Worm (Caenorhabditis elegans) whole organism, L4 larva: Measurements from ENCODE around the gene fis-2.
A peak's percentile ranks its signal among the peaks of the same experiment; 100 is the strongest.

Source experiments
- D1046.2 ChIP-seq: fragments of 200-800 bp; sonication (Bioruptor generic); IDR thresholded peaks from 2 replicates; pipeline ENCODE4 v1.3.6; 2022; ENCODE audit warnings: missing genetic modification characterization, missing compliant biosample characterization
- F10B5.3 ChIP-seq: sonication (generic microtip); optimal IDR thresholded peaks from 2 replicates; lab custom pipeline; 2016; ENCODE audit warnings: mild to moderate bottlenecking, missing genetic modification characterization, missing compliant biosample characterization
- F26F4.8 ChIP-seq: fragments of 200-800 bp; sonication (Bioruptor generic); conservative IDR thresholded peaks from 2 replicates; pipeline ENCODE4 v1.3.6; 2022; ENCODE audit warnings: missing genetic modification characterization, missing compliant biosample characterization
- R02D3.7 ChIP-seq: fragments of 150-350 bp; sonication (generic microtip); optimal IDR thresholded peaks from 3 replicates; lab custom pipeline; 2014; ENCODE audit warnings: missing biosample characterization, missing genetic modification characterization
- aly-2 ChIP-seq: sonication (generic microtip); optimal IDR thresholded peaks from 2 replicates; lab custom pipeline; 2018; ENCODE audit warnings: missing biosample characterization, missing genetic modification characterization
- ceh-20 ChIP-seq: fragments of 200-800 bp; sonication (Bioruptor generic); IDR thresholded peaks from 2 replicates; pipeline ENCODE4 v1.3.6; 2022; ENCODE audit warnings: missing genetic modification reagents, missing genetic modification characterization, missing compliant biosample characterization
- ceh-82 ChIP-seq: sonication (generic microtip); optimal IDR thresholded peaks from 2 replicates; lab custom pipeline; 2017; ENCODE audit warnings: missing biosample characterization, missing genetic modification characterization
- dmd-6 ChIP-seq: fragments of 200-800 bp; sonication (Bioruptor generic); IDR thresholded peaks from 2 replicates; pipeline ENCODE4 v1.3.6; 2022; ENCODE audit warnings: missing genetic modification reagents, missing genetic modification characterization, missing compliant biosample characterization
- dmd-8 ChIP-seq: fragments of 200-800 bp; sonication (Bioruptor generic); IDR thresholded peaks from 2 replicates; pipeline ENCODE4 v1.3.6; 2022; ENCODE audit warnings: missing genetic modification characterization, missing compliant biosample characterization
- egl-27 ChIP-seq: sonication (generic microtip); optimal IDR thresholded peaks from 3 replicates; lab custom pipeline; 2017; ENCODE audit warnings: missing biosample characterization, missing genetic modification reagents, missing genetic modification characterization
- fos-1 ChIP-seq: fragments of 150-350 bp; optimal IDR thresholded peaks from 2 replicates; lab custom pipeline; 2014; ENCODE audit warnings: missing biosample characterization, missing genetic modification characterization
- gei-8 ChIP-seq: fragments of 200-800 bp; sonication (Bioruptor generic); optimal IDR thresholded peaks from 2 replicates; lab custom pipeline; 2018; ENCODE audit warnings: mild to moderate bottlenecking, missing genetic modification characterization, missing compliant biosample characterization
- hif-1 ChIP-seq, 2 experiments: sonication (generic microtip); optimal IDR thresholded peaks; 2 replicates each; lab custom pipeline; 2016 to 2017; ENCODE audit warnings: missing compliant biosample characterization in 2 of 2, missing genetic modification characterization in 2 of 2, missing genetic modification reagents in 2 of 2, missing genotype in 2 of 2, mild to moderate bottlenecking in 1 of 2
- hlh-30 ChIP-seq: sonication (generic microtip); optimal IDR thresholded peaks from 2 replicates; lab custom pipeline; 2017; ENCODE audit warnings: antibody characterized with exemption, mild to moderate bottlenecking, missing genetic modification characterization, missing compliant biosample characterization; ENCODE audit not compliant: insufficient read depth
- jun-1 ChIP-seq: fragments of 150-350 bp; optimal IDR thresholded peaks from 2 replicates; lab custom pipeline; 2014; ENCODE audit warnings: missing biosample characterization, missing genetic modification reagents, missing genetic modification characterization
- lir-3 ChIP-seq: sonication (generic microtip); optimal IDR thresholded peaks from 2 replicates; lab custom pipeline; 2016; ENCODE audit warnings: mild to moderate bottlenecking, missing genetic modification characterization, missing compliant biosample characterization
- madf-9 ChIP-seq: fragments of 200-800 bp; sonication (Bioruptor generic); conservative IDR thresholded peaks from 2 replicates; pipeline ENCODE4 v1.3.6; 2022; ENCODE audit warnings: missing genetic modification reagents, missing genetic modification characterization, missing compliant biosample characterization
- mdt-29 ChIP-seq: fragments of 200-800 bp; sonication (Bioruptor generic); IDR thresholded peaks from 2 replicates; pipeline ENCODE4 v1.3.6; 2022; ENCODE audit warnings: missing genetic modification reagents, missing genetic modification characterization, missing compliant biosample characterization
- mes-2 ChIP-seq: sonication (generic microtip); optimal IDR thresholded peaks from 2 replicates; lab custom pipeline; 2016; ENCODE audit warnings: missing genotype, mild to moderate bottlenecking, missing genetic modification characterization, missing compliant biosample characterization; ENCODE audit not compliant: poor library complexity, severe bottlenecking
- mxl-2 ChIP-seq: fragments of 200-800 bp; sonication (Bioruptor generic); conservative IDR thresholded peaks from 2 replicates; pipeline ENCODE4 v1.3.6; 2022; ENCODE audit warnings: missing genetic modification reagents, missing genetic modification characterization, missing compliant biosample characterization
- nhr-10 ChIP-seq: fragments of 150-350 bp; optimal IDR thresholded peaks from 2 replicates; lab custom pipeline; 2014; ENCODE audit warnings: missing biosample characterization, missing genetic modification characterization
- nhr-102 ChIP-seq: sonication (generic microtip); optimal IDR thresholded peaks from 2 replicates; lab custom pipeline; 2016; ENCODE audit warnings: mild to moderate bottlenecking, missing genetic modification characterization, moderate library complexity, missing compliant biosample characterization
- nhr-11 ChIP-seq: fragments of 150-350 bp; optimal IDR thresholded peaks from 2 replicates; lab custom pipeline; 2014; ENCODE audit warnings: missing biosample characterization, missing genetic modification characterization
- nhr-41 ChIP-seq: fragments of 200-800 bp; sonication (Bioruptor generic); IDR thresholded peaks from 2 replicates; pipeline ENCODE4 v1.3.6; 2022; ENCODE audit warnings: missing genetic modification reagents, missing genetic modification characterization, missing compliant biosample characterization
- nhr-6 ChIP-seq: fragments of 150-350 bp; optimal IDR thresholded peaks from 2 replicates; lab custom pipeline; 2014; ENCODE audit warnings: missing biosample characterization, missing genetic modification characterization
- nhr-77 ChIP-seq: fragments of 150-350 bp; optimal IDR thresholded peaks from 2 replicates; lab custom pipeline; 2014; ENCODE audit warnings: missing biosample characterization, missing genetic modification characterization
- pqm-1 ChIP-seq: sonication (generic microtip); optimal IDR thresholded peaks from 2 replicates; lab custom pipeline; 2017; ENCODE audit warnings: missing biosample characterization, missing genetic modification characterization
- rbr-2 ChIP-seq: sonication (generic microtip); optimal IDR thresholded peaks from 2 replicates; lab custom pipeline; 2016; ENCODE audit warnings: missing genotype, missing genetic modification characterization, missing compliant biosample characterization
- sdz-12 ChIP-seq: fragments of 200-800 bp; sonication (Bioruptor generic); optimal IDR thresholded peaks from 2 replicates; lab custom pipeline; 2018; ENCODE audit warnings: mild to moderate bottlenecking, missing genetic modification characterization, missing compliant biosample characterization
- set-16 ChIP-seq: fragments of 200-800 bp; sonication (Bioruptor generic); IDR thresholded peaks from 2 replicates; pipeline ENCODE4 v1.3.6; 2022; ENCODE audit warnings: missing genetic modification reagents, missing genetic modification characterization, missing compliant biosample characterization
- snpc-1.2 ChIP-seq: fragments of 200-800 bp; sonication (Bioruptor generic); IDR thresholded peaks from 2 replicates; pipeline ENCODE4 v1.3.6; 2022; ENCODE audit warnings: missing genetic modification reagents, missing genetic modification characterization, missing compliant biosample characterization
- tag-97 ChIP-seq: fragments of 200-800 bp; sonication (Bioruptor generic); IDR thresholded peaks from 2 replicates; pipeline ENCODE4 v1.3.6; 2022; ENCODE audit warnings: missing genetic modification characterization, missing compliant biosample characterization
- tra-1 ChIP-seq: fragments of 200-800 bp; sonication (Bioruptor generic); IDR thresholded peaks from 2 replicates; pipeline ENCODE4 v1.3.6; 2022; ENCODE audit warnings: missing genetic modification reagents, missing genetic modification characterization, missing compliant biosample characterization
- unc-39 ChIP-seq: sonication (generic microtip); optimal IDR thresholded peaks from 2 replicates; lab custom pipeline; 2017; ENCODE audit warnings: missing biosample characterization, missing genetic modification characterization
- unc-62 ChIP-seq, 3 experiments: fragments of 150-350 bp in 1 of 3; sonication (generic microtip); optimal IDR thresholded peaks in 2 of 3; peaks in 1 of 3; 1 replicate in 1 of 3; 2 replicates in 2 of 3; lab custom pipeline; 2014 to 2017; ENCODE audit warnings: missing biosample characterization in 3 of 3, missing genetic modification characterization in 3 of 3, missing genetic modification reagents in 3 of 3, missing genotype in 1 of 3
- zfp-3 ChIP-seq: fragments of 200-800 bp; sonication (Bioruptor generic); conservative IDR thresholded peaks from 2 replicates; pipeline ENCODE4 v1.3.6; 2022; ENCODE audit warnings: missing genetic modification reagents, missing genetic modification characterization, missing compliant biosample characterization
- zip-11 ChIP-seq: fragments of 200-800 bp; sonication (Bioruptor generic); IDR thresholded peaks from 2 replicates; pipeline ENCODE4 v1.3.6; 2022; ENCODE audit warnings: missing genetic modification characterization, missing compliant biosample characterization
- ztf-7 ChIP-seq: fragments of 150-350 bp; optimal IDR thresholded peaks from 2 replicates; lab custom pipeline; 2014; ENCODE audit warnings: missing biosample characterization, missing genetic modification characterization

Gene fis-2

DNA sequence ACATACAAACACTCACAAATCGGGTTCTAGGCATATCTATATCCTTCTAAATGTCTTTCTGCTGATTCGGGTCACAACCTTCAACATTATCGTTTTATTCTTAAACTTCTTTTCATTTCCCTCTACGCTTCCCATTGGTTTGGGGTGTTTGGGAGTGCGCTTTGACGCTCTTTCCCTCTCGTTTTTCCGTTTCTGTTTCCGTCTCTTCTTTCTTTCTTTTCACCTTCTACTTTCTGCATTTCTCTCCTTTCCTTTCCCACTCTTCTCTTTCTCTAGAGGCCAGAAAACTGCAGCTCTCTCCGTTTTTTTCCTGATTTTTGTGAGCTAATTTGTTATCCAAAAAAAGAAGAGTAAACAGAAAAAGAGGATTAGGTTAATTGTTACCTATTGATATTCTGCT is 8.7 kb downstream of the fis-2 start:
- TF ChIP-seq tag-97 (GFP tag; lab: Robert Waterston, UW) (no peak), mxl-2 (no peak), nhr-11 (peak; percentile 25), unc-39 (tag; lab: Kevin White, UChicago) (no peak)

DNA sequence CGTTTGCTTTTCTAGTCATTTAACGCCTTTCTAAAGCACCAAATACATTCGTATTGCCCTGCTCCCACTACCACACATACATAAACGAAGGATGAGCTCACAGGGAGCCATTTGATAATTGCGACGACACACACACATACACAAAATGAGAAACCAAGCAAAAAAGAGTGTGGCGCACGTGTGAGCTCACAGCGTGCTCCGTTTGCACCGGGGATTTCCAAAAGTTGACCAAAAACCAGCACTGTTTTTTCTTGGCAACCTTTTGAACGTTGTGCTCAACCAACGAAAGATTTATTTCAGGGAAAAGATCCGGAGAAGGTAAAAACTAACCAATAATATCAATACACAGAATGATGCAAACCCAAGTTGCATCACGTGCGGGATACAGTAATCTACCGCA is 10.2 kb downstream of the fis-2 start, which contains the start of gene ksr-1:
Gene ksr-1, plus strand, starts transcription at position 301 of the 400 bp plus-strand sequence.
- TF ChIP-seq nhr-11 (no peak), gei-8 (GFP tag; lab: Kevin White, UChicago) (no peak), nhr-41 (GFP tag; lab: Robert Waterston, UW) (no peak), D1046.2 (GFP tag; lab: Robert Waterston, UW) (no peak), mdt-29 (no peak), tra-1 (GFP tag; lab: Robert Waterston, UW) (no peak), set-16 (no peak)
- TF ChIP-seq, all 104 proteins: peak for 0

DNA sequence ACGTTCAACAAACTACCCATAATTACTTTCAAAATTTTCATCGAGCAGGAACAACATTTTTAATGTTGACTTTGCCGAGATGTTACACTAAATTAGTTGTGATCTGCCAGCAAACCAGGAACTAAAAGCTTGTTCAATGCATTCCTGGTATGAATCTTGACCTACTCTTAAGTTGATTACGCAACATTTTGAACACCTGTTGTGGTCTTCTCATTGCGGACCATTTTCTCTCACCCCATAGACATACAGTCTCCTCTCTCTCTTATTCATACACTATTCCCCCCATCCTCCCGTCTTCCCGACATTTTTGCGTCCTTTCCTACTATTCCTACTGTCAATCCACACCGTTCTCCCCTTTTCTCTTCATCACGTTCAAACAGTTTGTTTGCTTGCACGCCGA is 11.5 kb downstream of the fis-2 start:
- TF ChIP-seq R02D3.7 (tag; lab: Kevin White, UChicago) (no peak), egl-27 (tag; lab: Kevin White, UChicago) (no peak), snpc-1.2 (GFP tag; lab: Robert Waterston, UW) (no peak), lir-3 (tag; lab: Kevin White, UChicago) (no peak), nhr-6 (tag; lab: Kevin White, UChicago) (no peak), unc-39 (tag; lab: Kevin White, UChicago) (no peak), aly-2 (tag; lab: Kevin White, UChicago) (no peak), F10B5.3 (tag; lab: Kevin White, UChicago) (no peak), hif-1 (tag; optimal IDR thresholded peaks at IDR 0.05; lab: Kevin White, UChicago) (no peak), fos-1 (tag; lab: Kevin White, UChicago) (no peak), set-16 (no peak), ceh-82 (tag; lab: Kevin White, UChicago) (no peak), mes-2 (no peak), F26F4.8 (GFP tag; lab: Robert Waterston, UW) (no peak), zfp-3 (no peak)
- TF ChIP-seq, all 104 proteins: peak for 0

DNA sequence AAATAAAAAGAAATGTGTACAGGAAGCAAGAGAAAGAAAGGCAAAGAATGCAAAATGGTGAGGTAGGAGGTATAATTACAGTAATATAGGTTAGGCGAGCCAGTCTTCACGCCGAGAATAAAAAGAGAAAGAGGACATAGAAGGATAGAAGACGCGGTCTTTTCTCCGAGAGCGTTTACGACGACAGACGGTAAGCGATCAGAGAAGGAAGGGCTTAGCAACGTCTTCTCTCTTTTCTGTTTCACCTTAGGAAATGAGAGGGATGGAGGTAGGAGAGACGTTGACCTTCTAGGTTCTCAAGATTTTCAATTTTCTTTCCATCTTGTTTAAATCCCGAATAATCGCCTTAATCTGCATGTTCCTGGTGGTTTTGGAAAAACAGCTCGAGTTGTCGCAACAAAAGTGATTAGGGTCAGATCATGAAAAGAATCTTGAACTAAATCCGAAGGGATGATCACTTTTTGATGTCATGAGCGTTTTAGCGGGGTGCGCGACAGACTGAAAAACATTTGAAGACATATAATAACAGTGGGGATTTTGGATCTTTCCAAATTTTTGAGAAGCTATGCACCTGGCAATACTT is 14.0 kb downstream of the fis-2 start, which contains the start of gene cutl-29:
Gene cutl-29, minus strand, starts transcription at position 51 of the 583 bp plus-strand sequence.
- TF ChIP-seq hlh-30: no peak
- TF ChIP-seq nhr-77 (tag; lab: Kevin White, UChicago): no peak
- no peak for TF ChIP-seq pqm-1 (tag; lab: Kevin White, UChicago)
- TF ChIP-seq madf-9 (GFP tag; lab: Robert Waterston, UW): no peak
- peak in 1 of 2 experiments; percentile 58 for TF ChIP-seq unc-62 (GFP tag; optimal IDR thresholded peaks at IDR 0.05 in 1 of 2; lab: Kevin White, UChicago)
- no peak for TF ChIP-seq unc-62 (tag; optimal IDR thresholded peaks at IDR 0.05; lab: Kevin White, UChicago)
- TF ChIP-seq, all 104 proteins: peak for 1

DNA sequence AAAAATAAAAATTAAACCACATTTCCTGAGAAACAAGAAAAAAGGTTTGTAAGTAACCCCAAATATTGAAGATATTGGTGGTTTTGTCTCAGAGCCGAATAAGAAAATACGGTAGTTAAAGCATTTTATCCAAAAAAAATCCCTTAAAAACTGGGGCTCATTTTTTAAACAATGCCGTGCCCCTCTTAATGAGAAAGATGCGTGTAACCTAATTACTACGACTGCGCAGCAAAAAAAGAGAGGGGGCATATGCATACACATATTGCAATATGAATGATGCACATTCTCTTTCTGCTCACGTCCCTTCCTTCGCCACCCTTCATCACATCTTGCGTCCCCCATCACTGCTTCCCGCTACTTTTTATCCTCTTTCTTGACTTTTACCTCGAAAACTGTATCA is 16.9 kb downstream of the fis-2 start:
- TF ChIP-seq unc-39 (tag; lab: Kevin White, UChicago) (no peak), tra-1 (GFP tag; lab: Robert Waterston, UW) (no peak), sdz-12 (GFP tag; lab: Kevin White, UChicago) (no peak)

DNA sequence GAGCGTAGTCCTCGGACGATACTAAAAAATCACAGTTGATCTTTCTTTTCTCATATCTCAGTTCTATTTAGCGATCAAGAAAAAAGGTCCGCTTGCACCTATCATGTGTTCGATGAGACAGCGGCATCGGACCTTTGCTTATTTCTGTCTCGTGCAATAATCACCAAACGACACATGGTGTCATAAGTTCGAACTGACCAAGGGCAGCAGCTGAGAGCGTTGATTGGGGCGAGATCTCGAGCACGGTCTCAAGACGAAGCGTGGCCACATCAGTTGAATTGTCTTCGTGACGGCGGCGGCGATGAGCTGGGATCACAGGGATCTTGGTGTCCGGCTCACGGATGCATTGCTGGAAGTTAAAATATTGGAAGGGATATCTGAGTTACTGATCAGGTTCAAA is 22.3 kb downstream of the fis-2 start:
- TF ChIP-seq zip-11 (GFP tag; lab: Robert Waterston, UW): no peak
- no peak for TF ChIP-seq dmd-6 (GFP tag; lab: Robert Waterston, UW)
- TF ChIP-seq ceh-20: 0 out of 2 replicates have a peak, but pooled peaks have one; percentile 42
- TF ChIP-seq dmd-8: no peak
- TF ChIP-seq rbr-2 (tag; lab: Kevin White, UChicago): no peak
- peak; percentile 55 for TF ChIP-seq hlh-30
- no peak for TF ChIP-seq ztf-7
- TF ChIP-seq unc-62 (GFP tag; optimal IDR thresholded peaks at IDR 0.05 in 1 of 2; lab: Kevin White, UChicago): no peak
- no peak for TF ChIP-seq unc-62 (tag; optimal IDR thresholded peaks at IDR 0.05; lab: Kevin White, UChicago)
- no peak for TF ChIP-seq jun-1 (tag; lab: Kevin White, UChicago)
- TF ChIP-seq zfp-3: no peak
- no peak for TF ChIP-seq sdz-12 (GFP tag; lab: Kevin White, UChicago)
- TF ChIP-seq nhr-10 (tag; lab: Kevin White, UChicago): no peak
- TF ChIP-seq nhr-102 (tag; lab: Kevin White, UChicago): no peak
- 0 out of 2 replicates have a peak, but pooled peaks have one; percentile 55 for TF ChIP-seq D1046.2 (GFP tag; lab: Robert Waterston, UW)
